Fruit fly (Drosophila melanogaster) whole organism, embryonic: ENCODE data around the gene XRCC1.

Experiments
- Abd-B ChIP-seq: fragments of 200-800 bp; sonication (Bioruptor generic); optimal IDR thresholded peaks from 2 replicates; lab custom pipeline; 2018; ENCODE audit warnings: missing biosample characterization, mild to moderate bottlenecking, missing genetic modification characterization, moderate library complexity
- Atf-2 ChIP-seq: fragments of 200-800 bp; sonication (Bioruptor generic); optimal IDR thresholded peaks from 2 replicates; lab custom pipeline; 2016; ENCODE audit warnings: missing biosample characterization, missing genetic modification characterization
- CG10267 ChIP-seq: fragments of 200-800 bp; sonication (Bioruptor generic); optimal IDR thresholded peaks from 2 replicates; lab custom pipeline; 2018; ENCODE audit warnings: missing biosample characterization, mild to moderate bottlenecking, missing genetic modification characterization, moderate library complexity
- CG10321 ChIP-seq: fragments of 200-800 bp; sonication (Bioruptor generic); IDR thresholded peaks from 2 replicates; pipeline ENCODE4 v1.3.6; 2022; ENCODE audit warnings: missing biosample characterization, missing genetic modification characterization
- CG10979 ChIP-seq: fragments of 200-800 bp; sonication (Bioruptor generic); optimal IDR thresholded peaks from 2 replicates; lab custom pipeline; 2018; ENCODE audit warnings: missing biosample characterization, mild to moderate bottlenecking, missing genetic modification characterization, moderate library complexity
- CG11456 ChIP-seq: fragments of 200-800 bp; sonication (Bioruptor generic); IDR thresholded peaks from 3 replicates; pipeline ENCODE4 v1.3.6; 2022; ENCODE audit warnings: missing biosample characterization, missing genetic modification characterization
- CG11504 ChIP-seq: fragments of 200-800 bp; sonication (Bioruptor generic); optimal IDR thresholded peaks from 3 replicates; lab custom pipeline; 2019; ENCODE audit warnings: missing biosample characterization, mild to moderate bottlenecking, missing genetic modification characterization, moderate library complexity
- CG12744 ChIP-seq: fragments of 200-800 bp; sonication (Bioruptor generic); optimal IDR thresholded peaks from 2 replicates; lab custom pipeline; 2016; ENCODE audit warnings: missing biosample characterization, missing genetic modification characterization
- CG13775 ChIP-seq: fragments of 200-800 bp; sonication (Bioruptor generic); optimal IDR thresholded peaks from 3 replicates; lab custom pipeline; 2017; ENCODE audit warnings: missing biosample characterization, mild to moderate bottlenecking, missing genetic modification characterization
- CG14710 ChIP-seq: fragments of 200-800 bp; sonication (Bioruptor generic); optimal IDR thresholded peaks from 3 replicates; lab custom pipeline; 2019; ENCODE audit warnings: missing biosample characterization, mild to moderate bottlenecking, missing genetic modification characterization, moderate library complexity
- CG15269 ChIP-seq: fragments of 200-800 bp; sonication (Bioruptor generic); optimal IDR thresholded peaks from 2 replicates; lab custom pipeline; 2018; ENCODE audit warnings: missing biosample characterization, mild to moderate bottlenecking, missing genetic modification characterization, moderate library complexity
- CG15696 ChIP-seq: fragments of 200-800 bp; sonication (Bioruptor generic); optimal IDR thresholded peaks from 2 replicates; lab custom pipeline; 2019; ENCODE audit warnings: missing biosample characterization, mild to moderate bottlenecking, missing genetic modification characterization, moderate library complexity
- CG18476 ChIP-seq: fragments of 200-800 bp; sonication (Bioruptor generic); optimal IDR thresholded peaks from 2 replicates; lab custom pipeline; 2016; ENCODE audit warnings: missing biosample characterization, mild to moderate bottlenecking, missing genetic modification characterization
- CG2120 ChIP-seq: fragments of 200-800 bp; sonication (Bioruptor generic); optimal IDR thresholded peaks from 3 replicates; lab custom pipeline; 2016; ENCODE audit warnings: missing biosample characterization, missing genetic modification characterization
- CG2678 ChIP-seq: fragments of 200-800 bp; sonication (Bioruptor generic); optimal IDR thresholded peaks from 3 replicates; lab custom pipeline; 2019; ENCODE audit warnings: missing biosample characterization, mild to moderate bottlenecking, missing genetic modification characterization, moderate library complexity
- CG30403 ChIP-seq: fragments of 200-800 bp; sonication (Bioruptor generic); optimal IDR thresholded peaks from 3 replicates; lab custom pipeline; 2016; ENCODE audit warnings: missing biosample characterization, missing genetic modification characterization
- CG4424 ChIP-seq: fragments of 200-800 bp; sonication (Bioruptor generic); optimal IDR thresholded peaks from 3 replicates; lab custom pipeline; 2016; ENCODE audit warnings: missing biosample characterization, missing genetic modification characterization
- CG7372 ChIP-seq: fragments of 200-800 bp; sonication (Bioruptor generic); IDR thresholded peaks from 2 replicates; pipeline ENCODE4 v1.3.6; 2022; ENCODE audit warnings: missing biosample characterization, missing genetic modification characterization
- CG7556 ChIP-seq: fragments of 200-800 bp; sonication (Bioruptor generic); optimal IDR thresholded peaks from 2 replicates; lab custom pipeline; 2017; ENCODE audit warnings: missing biosample characterization, mild to moderate bottlenecking, missing genetic modification characterization
- CG9727 ChIP-seq: fragments of 200-800 bp; sonication (Bioruptor generic); optimal IDR thresholded peaks from 3 replicates; lab custom pipeline; 2017; ENCODE audit warnings: missing biosample characterization, mild to moderate bottlenecking, missing genetic modification characterization
- CoRest ChIP-seq: fragments of 200-800 bp; sonication (Bioruptor generic); optimal IDR thresholded peaks from 3 replicates; lab custom pipeline; 2018; ENCODE audit warnings: missing biosample characterization, mild to moderate bottlenecking, missing genetic modification characterization, moderate library complexity
- Doc3 ChIP-seq: fragments of 200-800 bp; sonication (Bioruptor generic); IDR thresholded peaks from 3 replicates; pipeline ENCODE4 v1.3.6; 2022; ENCODE audit warnings: missing biosample characterization, missing genetic modification characterization; ENCODE audit not compliant: partially characterized antibody
- E2f1 ChIP-seq: fragments of 200-800 bp; sonication (Bioruptor generic); IDR thresholded peaks from 2 replicates; pipeline ENCODE4 v1.3.6; 2022; ENCODE audit warnings: missing biosample characterization, missing genetic modification characterization
- Hr51 ChIP-seq, 2 experiments: fragments of 200-800 bp; sonication (Bioruptor generic); optimal IDR thresholded peaks; 2 replicates in 1 of 2; 3 replicates in 1 of 2; lab custom pipeline; 2016 to 2018; ENCODE audit warnings: missing biosample characterization in 2 of 2, missing genetic modification characterization in 2 of 2, mild to moderate bottlenecking in 1 of 2, moderate library complexity in 1 of 2
- Med ChIP-seq: fragments of 200-800 bp; sonication (Bioruptor generic); peaks from one replicate; lab custom pipeline; 2016; ENCODE audit warnings: missing biosample characterization, missing genetic modification characterization, mild to moderate bottlenecking, inconsistent platforms, moderate library complexity
- Meics ChIP-seq: fragments of 200-800 bp; sonication (Bioruptor generic); optimal IDR thresholded peaks from 2 replicates; lab custom pipeline; 2017; ENCODE audit warnings: missing biosample characterization, mild to moderate bottlenecking, missing genetic modification characterization
- Oli ChIP-seq: fragments of 200-800 bp; sonication (Bioruptor generic); optimal IDR thresholded peaks from 2 replicates; lab custom pipeline; 2018; ENCODE audit warnings: missing biosample characterization, mild to moderate bottlenecking, missing genetic modification characterization, moderate library complexity
- Side ChIP-seq: fragments of 200-800 bp; sonication (Bioruptor generic); optimal IDR thresholded peaks from 2 replicates; lab custom pipeline; 2016; ENCODE audit warnings: missing biosample characterization, missing genetic modification characterization
- Vsx1 ChIP-seq: fragments of 200-800 bp; sonication (Bioruptor generic); optimal IDR thresholded peaks from 2 replicates; lab custom pipeline; 2017; ENCODE audit warnings: missing biosample characterization, mild to moderate bottlenecking, missing genetic modification characterization, missing genetic modification reagents
- YL-1 ChIP-seq: fragments of 200-800 bp; sonication (Bioruptor generic); optimal IDR thresholded peaks from 3 replicates; lab custom pipeline; 2017; ENCODE audit warnings: missing biosample characterization, mild to moderate bottlenecking, missing genetic modification characterization
- chinmo ChIP-seq: fragments of 200-800 bp; sonication (Bioruptor generic); IDR thresholded peaks from 4 replicates; pipeline ENCODE4 v1.3.6; 2022; ENCODE audit warnings: missing biosample characterization, missing genetic modification characterization; ENCODE audit not compliant: partially characterized antibody
- fd102C ChIP-seq: fragments of 200-800 bp; sonication (Bioruptor generic); optimal IDR thresholded peaks from 2 replicates; lab custom pipeline; 2018; ENCODE audit warnings: missing biosample characterization, mild to moderate bottlenecking, missing genetic modification characterization, moderate library complexity
- gem ChIP-seq: fragments of 200-800 bp; sonication (Bioruptor generic); optimal IDR thresholded peaks from 2 replicates; lab custom pipeline; 2019; ENCODE audit warnings: missing biosample characterization, mild to moderate bottlenecking, missing genetic modification characterization, moderate library complexity
- grau ChIP-seq: fragments of 200-800 bp; optimal IDR thresholded peaks from 3 replicates; lab custom pipeline; 2019; ENCODE audit warnings: missing biosample characterization, mild to moderate bottlenecking, missing genetic modification characterization, moderate library complexity
- ind ChIP-seq: fragments of 200-800 bp; sonication (Bioruptor generic); optimal IDR thresholded peaks from 3 replicates; lab custom pipeline; 2016; ENCODE audit warnings: missing biosample characterization, missing genetic modification characterization
- jumu ChIP-seq: fragments of 200-800 bp; sonication (Bioruptor generic); optimal IDR thresholded peaks from 3 replicates; lab custom pipeline; 2016; ENCODE audit warnings: missing biosample characterization, missing genetic modification characterization
- lilli ChIP-seq: fragments of 200-800 bp; sonication (Bioruptor generic); optimal IDR thresholded peaks from 3 replicates; lab custom pipeline; 2016; ENCODE audit warnings: missing biosample characterization, missing genetic modification characterization
- pho ChIP-seq: fragments of 200-800 bp; sonication (Bioruptor generic); optimal IDR thresholded peaks from 2 replicates; lab custom pipeline; 2016; ENCODE audit warnings: missing biosample characterization, missing genetic modification characterization
- phol ChIP-seq: fragments of 200-800 bp; sonication (Bioruptor generic); optimal IDR thresholded peaks from 3 replicates; lab custom pipeline; 2018; ENCODE audit warnings: missing biosample characterization, mild to moderate bottlenecking, missing genetic modification characterization, moderate library complexity
- row ChIP-seq: fragments of 200-800 bp; sonication (Bioruptor generic); IDR thresholded peaks from 3 replicates; pipeline ENCODE4 v1.3.6; 2022; ENCODE audit warnings: missing biosample characterization, missing genetic modification characterization
- sc ChIP-seq, 3 experiments: fragments of >200 bp in 2 of 3; fragments of 200-800 bp in 1 of 3; sonication (Bioruptor generic) in 1 of 3; optimal IDR thresholded peaks; 2 replicates in 2 of 3; 3 replicates in 1 of 3; lab custom pipeline; 2017; ENCODE audit warnings: mild to moderate bottlenecking in 1 of 3, missing biosample characterization in 1 of 3, missing genetic modification characterization in 1 of 3, missing genetic modification reagents in 1 of 3
- sens ChIP-seq: fragments of 200-800 bp; sonication (Bioruptor generic); peaks from one replicate; lab custom pipeline; 2016; ENCODE audit warnings: missing biosample characterization, missing genetic modification characterization
- zen ChIP-seq: fragments of 200-800 bp; sonication (Bioruptor generic); optimal IDR thresholded peaks from 3 replicates; lab custom pipeline; 2018; ENCODE audit warnings: missing biosample characterization, mild to moderate bottlenecking, missing genetic modification characterization, moderate library complexity

Gene XRCC1

DNA sequence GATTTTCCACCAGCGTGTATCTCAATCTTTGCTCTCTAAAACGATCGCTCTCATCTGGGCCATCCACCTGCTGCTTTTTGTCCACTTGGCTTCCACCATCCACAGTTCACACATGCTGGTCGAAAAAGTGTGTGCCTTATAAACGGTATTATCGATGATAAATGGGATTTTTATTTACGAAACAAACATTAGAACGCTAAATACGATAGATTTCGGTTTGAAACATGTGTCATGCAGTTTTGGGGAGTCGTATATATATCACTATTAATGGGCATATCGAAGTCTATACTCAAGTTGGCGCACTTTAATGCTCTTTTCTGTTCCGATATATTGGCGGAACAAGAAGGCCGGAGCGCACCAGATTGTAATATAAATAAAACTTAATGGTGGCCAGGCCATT is 27.4 kb downstream of the XRCC1 start (continued):
- peak; percentile 24 for TF ChIP-seq Oli (tag; lab: Kevin White, UChicago)
- TF ChIP-seq Doc3 (GFP tag; lab: Robert Waterston, UW), result no peak
- 0 out of 3 replicates have a peak, but pooled peaks have one; percentile 33 for TF ChIP-seq CG11456 (GFP tag; lab: Robert Waterston, UW)
- TF ChIP-seq YL-1 (GFP tag; lab: Kevin White, UChicago), result no peak
- TF ChIP-seq row, result peak; percentile 57; the same call in 2 of the 3 replicates

DNA sequence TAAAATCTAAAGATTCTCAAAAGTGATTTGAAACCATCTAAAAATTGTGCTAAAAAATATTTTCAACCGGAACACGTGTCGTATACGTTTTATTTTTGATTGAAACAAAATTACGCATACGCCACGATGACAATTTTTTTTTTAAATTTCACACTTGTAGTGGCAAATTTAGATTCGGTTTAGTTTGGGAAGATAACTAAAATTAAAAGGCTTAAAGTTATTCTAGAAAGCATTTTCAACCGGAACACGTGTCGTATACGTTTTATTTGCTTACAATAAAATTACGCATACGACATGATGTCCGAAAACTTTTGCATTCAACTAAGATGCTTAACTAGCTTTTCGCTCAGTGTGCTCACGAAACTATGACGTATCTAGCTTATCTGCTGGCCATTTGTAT is 29.1 kb downstream of the XRCC1 start:
- TF ChIP-seq CG18476 (no peak), Meics (GFP tag; lab: Kevin White, UChicago) (peak; percentile 38), CG11504 (tag; lab: Kevin White, UChicago) (peak; percentile 34), CG14710 (tag; lab: Kevin White, UChicago) (peak; percentile 4), CG2120 (peak; percentile 2), CG9727 (peak; percentile 59), CG7556 (GFP tag; lab: Kevin White, UChicago) (peak; percentile 19), zen (peak; percentile 21), fd102C (GFP tag; lab: Kevin White, UChicago) (peak; percentile 44), jumu (GFP tag; lab: Kevin White, UChicago) (no peak), Hr51 (GFP tag; optimal IDR thresholded peaks at IDR 0.05; lab: Kevin White, UChicago) (peak in 1 of 2 experiments; percentile 24), CG12744 (GFP tag; lab: Kevin White, UChicago) (peak; percentile 10), sens (peak; percentile 41), sc (optimal IDR thresholded peaks at IDR 0.05; lab: Kevin White, UChicago) (no peak), sc (GFP tag; optimal IDR thresholded peaks at IDR 0.05; lab: Kevin White, UChicago) (no peak), CG15696 (peak; percentile 3), Med (GFP tag; lab: Kevin White, UChicago) (peak; percentile 19), CG7372 (GFP tag; lab: Robert Waterston, UW) (peak; percentile 82), pho (GFP tag; lab: Kevin White, UChicago) (no peak), Abd-B (GFP tag; lab: Kevin White, UChicago) (no peak), gem (tag; lab: Kevin White, UChicago) (peak; percentile 40), lilli (GFP tag; lab: Kevin White, UChicago) (peak; percentile 10), CG15269 (peak; percentile 7), Side (GFP tag; lab: Kevin White, UChicago) (no peak), CG10979 (tag; lab: Kevin White, UChicago) (peak; percentile 69), CG10267 (tag; lab: Kevin White, UChicago) (peak; percentile 2), CG30403 (GFP tag; lab: Kevin White, UChicago) (peak; percentile 35), grau (tag; lab: Kevin White, UChicago) (peak; percentile 21), chinmo (GFP tag; lab: Robert Waterston, UW) (no peak), CG4424 (GFP tag; lab: Kevin White, UChicago) (peak; percentile 14), CoRest (tag; lab: Kevin White, UChicago) (peak; percentile 41), CG13775 (peak; percentile 32), CG2678 (peak; percentile 24), CG10321 (no peak), Atf-2 (no peak), YL-1 (GFP tag; lab: Kevin White, UChicago) (no peak), phol (peak; percentile 29), Vsx1 (GFP tag; lab: Kevin White, UChicago) (no peak), ind (peak; percentile 17), E2f1 (GFP tag; lab: Robert Waterston, UW) (no peak)
- TF ChIP-seq, all 482 proteins: peak for 27
